Worm (Caenorhabditis elegans) whole organism, L2 larva: ENCODE measurements around the gene math-10.
"Not testable (repeated sequence)": the region's sequence is repeated elsewhere in the genome, so short reads cannot be mapped to it uniquely, and the experiment has no call there.

Source experiments
- mab-5 ChIP-seq: fragments of 150-350 bp; optimal IDR thresholded peaks from 2 replicates; lab custom pipeline; 2014; ENCODE audit warnings: missing biosample characterization, missing genetic modification characterization
- nhr-12 ChIP-seq: fragments of 150-350 bp; optimal IDR thresholded peaks from 2 replicates; lab custom pipeline; 2014; ENCODE audit warnings: missing biosample characterization, missing genetic modification characterization
- skn-1 ChIP-seq: sonication (generic microtip); optimal IDR thresholded peaks from 2 replicates; lab custom pipeline; 2017; ENCODE audit warnings: missing biosample characterization, missing genetic modification characterization
- unc-39 ChIP-seq: fragments of 150-350 bp; optimal IDR thresholded peaks from 2 replicates; lab custom pipeline; 2014; ENCODE audit warnings: missing biosample characterization, missing genetic modification characterization
- zag-1 ChIP-seq: fragments of 150-350 bp; optimal IDR thresholded peaks from 2 replicates; lab custom pipeline; 2014; ENCODE audit warnings: missing biosample characterization, missing genetic modification characterization

DNA sequence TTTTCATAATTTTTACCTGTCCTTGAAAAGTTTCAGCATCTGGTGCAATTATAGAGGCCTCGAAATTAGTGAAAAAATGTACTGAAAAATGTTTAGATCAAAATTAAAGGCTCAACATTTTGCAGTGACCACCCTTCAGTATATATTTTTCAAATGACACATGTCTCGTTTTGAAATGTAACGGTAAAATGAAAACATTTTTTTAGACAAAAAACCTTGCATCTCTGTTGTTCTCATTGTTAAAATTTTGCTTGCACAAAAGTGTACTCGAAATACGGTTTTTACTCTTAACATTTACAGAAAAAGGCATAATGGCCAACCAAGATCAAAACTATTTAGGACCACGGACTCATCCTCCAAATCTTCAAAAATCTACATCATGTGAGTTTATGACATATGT lies 47.0 kb upstream of the math-10 start, which contains the start of gene math-41:
- not testable (repeated sequence) for TF ChIP-seq skn-1; zag-1; unc-39 (tag; lab: Kevin White, UChicago); nhr-12 (tag; lab: Kevin White, UChicago); mab-5
